Fruit fly (Drosophila melanogaster): Measurements from ENCODE around the gene Ir68a.
A peak's percentile ranks its signal among the peaks of the same experiment; 100 is the strongest.

Ir68a gene

dm6 chr3L:11197291-11198021 lies 38.6 kb downstream of the Ir68a start, which contains the start of gene GlcAT-P (continued):
- TF ChIP-seq sens (GFP tag) (no peak), CG12659 (GFP tag; optimal IDR thresholded peaks at IDR 0.05) (peak; percentile 83), chinmo (GFP tag; IDR thresholded peaks at IDR 0.05; ENCODE audit: partially characterized antibody) (no peak), CG4328 (GFP tag; optimal IDR thresholded peaks at IDR 0.05) (peak; percentile 32), CG13123 (GFP tag; optimal IDR thresholded peaks at IDR 0.05) (peak; percentile 11), CG7987 (GFP tag; optimal IDR thresholded peaks at IDR 0.05) (no peak), Ssrp (tag; optimal IDR thresholded peaks at IDR 0.05) (peak; percentile 66), CG13424 (tag; optimal IDR thresholded peaks at IDR 0.05) (peak; percentile 84), CG4424 (GFP tag; optimal IDR thresholded peaks at IDR 0.05) (peak; percentile 62), Oaz (GFP tag; IDR thresholded peaks at IDR 0.05) (peak; percentile 43), CG17829 (tag; optimal IDR thresholded peaks at IDR 0.05) (peak; percentile 65), CG6272 (GFP tag; IDR thresholded peaks at IDR 0.05) (peak; percentile 28; the same call in 1 of the 2 replicates), Atf-2 (GFP tag; optimal IDR thresholded peaks at IDR 0.05) (no peak), CG1832 (GFP tag; optimal IDR thresholded peaks at IDR 0.05) (no peak), CG3726 (GFP tag; IDR thresholded peaks at IDR 0.05) (no peak), pfk (GFP tag; optimal IDR thresholded peaks at IDR 0.05) (no peak), ac (GFP tag; optimal IDR thresholded peaks at IDR 0.05) (no peak), CG10959 (GFP tag; IDR thresholded peaks at IDR 0.05) (no peak), CG15696 (tag; optimal IDR thresholded peaks at IDR 0.05) (peak; percentile 59), CG10267 (tag; optimal IDR thresholded peaks at IDR 0.05) (peak; percentile 70), Abd-B (GFP tag; optimal IDR thresholded peaks at IDR 0.05) (no peak), CG3838 (GFP tag; optimal IDR thresholded peaks at IDR 0.05) (no peak), vfl (GFP tag; optimal IDR thresholded peaks at IDR 0.05) (no peak), CG1233 (GFP tag; optimal IDR thresholded peaks at IDR 0.05) (peak; percentile 61), Doc3 (GFP tag; IDR thresholded peaks at IDR 0.05; ENCODE audit: partially characterized antibody) (no peak), zf30C (GFP tag; optimal IDR thresholded peaks at IDR 0.05) (peak; percentile 92), CG17568 (GFP tag; optimal IDR thresholded peaks at IDR 0.05) (no peak), fd3F (GFP tag; optimal IDR thresholded peaks at IDR 0.05) (peak; percentile 59), pzg (GFP tag; optimal IDR thresholded peaks at IDR 0.05) (no peak), cg (GFP tag; optimal IDR thresholded peaks at IDR 0.05) (peak; percentile 14), CG8359 (GFP tag; optimal IDR thresholded peaks at IDR 0.05; ENCODE audit: borderline replicate concordance) (no peak), wdn (GFP tag; IDR thresholded peaks at IDR 0.05) (no peak), CG9609 (GFP tag; optimal IDR thresholded peaks at IDR 0.05) (no peak), B-H1 (GFP tag; IDR thresholded peaks at IDR 0.05) (peak; percentile 59; the same call in 2 of the 3 replicates), CG18262 (tag; optimal IDR thresholded peaks at IDR 0.05) (peak; percentile 82), CG14441 (GFP tag; IDR thresholded peaks at IDR 0.05) (peak; percentile 46), fd102C (GFP tag; optimal IDR thresholded peaks at IDR 0.05) (no peak), tin (GFP tag; optimal IDR thresholded peaks at IDR 0.05) (peak; percentile 44), Nf-YA (GFP tag; IDR thresholded peaks at IDR 0.05) (0 out of 2 replicates have a peak, but pooled peaks have one; percentile 8), mam (GFP tag; optimal IDR thresholded peaks at IDR 0.05) (no peak), scrt (GFP tag; optimal IDR thresholded peaks at IDR 0.05) (peak; percentile 29), CG16863 (GFP tag; optimal IDR thresholded peaks at IDR 0.05) (no peak), run (tag; optimal IDR thresholded peaks at IDR 0.05) (peak; percentile 57), odd (GFP tag; optimal IDR thresholded peaks at IDR 0.05) (peak; percentile 55), CG15479 (GFP tag; optimal IDR thresholded peaks at IDR 0.05) (peak; percentile 15), CG12071 (GFP tag; optimal IDR thresholded peaks at IDR 0.05) (no peak), CG11504 (tag; optimal IDR thresholded peaks at IDR 0.05) (peak; percentile 82), vnd (GFP tag; IDR thresholded peaks at IDR 0.05; ENCODE audit: partially characterized antibody) (no peak), HLH54F (GFP tag; optimal IDR thresholded peaks at IDR 0.05) (no peak)

Data from whole organism, embryonic.